Worm (Caenorhabditis elegans) whole organism, L4 larva: ENCODE measurements around the gene cut-4.
A peak's percentile ranks its signal among the peaks of the same experiment; 100 is the strongest.

Source experiments
- F10B5.3 ChIP-seq: sonication (generic microtip); optimal IDR thresholded peaks from 2 replicates; lab custom pipeline; 2016; ENCODE audit warnings: mild to moderate bottlenecking, missing genetic modification characterization, missing compliant biosample characterization
- F37D6.2 ChIP-seq: sonication (generic microtip); optimal IDR thresholded peaks from 2 replicates; lab custom pipeline; 2016; ENCODE audit warnings: mild to moderate bottlenecking, missing genetic modification characterization, missing compliant biosample characterization
- F49E8.2 ChIP-seq: sonication (generic microtip); optimal IDR thresholded peaks from 2 replicates; lab custom pipeline; 2016; ENCODE audit warnings: missing compliant biosample characterization, mild to moderate bottlenecking, missing genetic modification characterization, borderline replicate concordance
- T20F7.1 ChIP-seq: fragments of 200-800 bp; sonication (Bioruptor generic); optimal IDR thresholded peaks from 2 replicates; lab custom pipeline; 2018; ENCODE audit warnings: mild to moderate bottlenecking, missing genetic modification characterization, missing compliant biosample characterization
- Y105C5A.15 ChIP-seq: fragments of 200-800 bp; sonication (Bioruptor generic); IDR thresholded peaks from 2 replicates; pipeline ENCODE4 v1.3.6; 2022; ENCODE audit warnings: missing genetic modification characterization, missing compliant biosample characterization
- Y5F2A.4 ChIP-seq: fragments of 200-800 bp; sonication (Bioruptor generic); optimal IDR thresholded peaks from 2 replicates; lab custom pipeline; 2018; ENCODE audit warnings: mild to moderate bottlenecking, missing genetic modification characterization, missing compliant biosample characterization
- ZK337.2 ChIP-seq: fragments of 200-800 bp; sonication (Bioruptor generic); IDR thresholded peaks from 2 replicates; pipeline ENCODE4 v1.3.6; 2022; ENCODE audit warnings: missing genetic modification reagents, missing genetic modification characterization, missing compliant biosample characterization
- ZK546.5 ChIP-seq, 2 experiments: sonication (generic microtip); optimal IDR thresholded peaks; 2 replicates each; lab custom pipeline; 2017; ENCODE audit warnings: missing biosample characterization in 2 of 2, missing genetic modification characterization in 2 of 2
- ama-1 ChIP-seq: fragments of 150-350 bp; optimal IDR thresholded peaks from 2 replicates; lab custom pipeline; 2014; ENCODE audit warnings: inconsistent platforms, mixed read lengths
- arid-1 ChIP-seq: fragments of 200-800 bp; sonication (Bioruptor generic); conservative IDR thresholded peaks from 2 replicates; pipeline ENCODE4 v1.3.6; 2022; ENCODE audit warnings: missing genetic modification reagents, missing genetic modification characterization, missing compliant biosample characterization
- attf-4 ChIP-seq: sonication (generic microtip); optimal IDR thresholded peaks from 3 replicates; lab custom pipeline; 2017; ENCODE audit warnings: missing biosample characterization, missing genetic modification characterization
- ceh-32 ChIP-seq: sonication (generic microtip); optimal IDR thresholded peaks from 2 replicates; lab custom pipeline; 2016; ENCODE audit warnings: mild to moderate bottlenecking, missing genetic modification characterization, missing compliant biosample characterization; ENCODE audit not compliant: poor library complexity
- ceh-62 ChIP-seq: sonication (generic microtip); optimal IDR thresholded peaks from 2 replicates; lab custom pipeline; 2017; ENCODE audit warnings: missing biosample characterization, missing genetic modification characterization
- ceh-82 ChIP-seq: sonication (generic microtip); optimal IDR thresholded peaks from 2 replicates; lab custom pipeline; 2017; ENCODE audit warnings: missing biosample characterization, missing genetic modification characterization
- daf-8 ChIP-seq: fragments of 200-800 bp; sonication (Bioruptor generic); IDR thresholded peaks from 2 replicates; pipeline ENCODE4 v1.3.6; 2022; ENCODE audit warnings: missing genetic modification characterization, missing compliant biosample characterization
- dmd-6 ChIP-seq: fragments of 200-800 bp; sonication (Bioruptor generic); IDR thresholded peaks from 2 replicates; pipeline ENCODE4 v1.3.6; 2022; ENCODE audit warnings: missing genetic modification reagents, missing genetic modification characterization, missing compliant biosample characterization
- dpl-1 ChIP-seq: fragments of 150-350 bp; optimal IDR thresholded peaks from 2 replicates; lab custom pipeline; 2014; ENCODE audit warnings: missing biosample characterization, missing genetic modification reagents, missing genetic modification characterization
- dve-1 ChIP-seq: sonication (generic microtip); optimal IDR thresholded peaks from 2 replicates; lab custom pipeline; 2017; ENCODE audit warnings: antibody characterized with exemption, mild to moderate bottlenecking, missing genetic modification characterization, missing compliant biosample characterization; ENCODE audit not compliant: insufficient read depth
- hif-1 ChIP-seq, 2 experiments: sonication (generic microtip); optimal IDR thresholded peaks; 2 replicates each; lab custom pipeline; 2016 to 2017; ENCODE audit warnings: missing compliant biosample characterization in 2 of 2, missing genetic modification characterization in 2 of 2, missing genetic modification reagents in 2 of 2, missing genotype in 2 of 2, mild to moderate bottlenecking in 1 of 2
- hlh-11 ChIP-seq: fragments of 200-800 bp; sonication (Bioruptor generic); optimal IDR thresholded peaks from 2 replicates; lab custom pipeline; 2018; ENCODE audit warnings: mild to moderate bottlenecking, missing genetic modification characterization, missing compliant biosample characterization
- hlh-30 ChIP-seq: sonication (generic microtip); optimal IDR thresholded peaks from 2 replicates; lab custom pipeline; 2017; ENCODE audit warnings: antibody characterized with exemption, mild to moderate bottlenecking, missing genetic modification characterization, missing compliant biosample characterization; ENCODE audit not compliant: insufficient read depth
- hmg-1.1 ChIP-seq: fragments of 200-800 bp; sonication (Bioruptor generic); IDR thresholded peaks from 2 replicates; pipeline ENCODE4 v1.3.6; 2022; ENCODE audit warnings: missing genetic modification reagents, missing genetic modification characterization, missing compliant biosample characterization
- lin-13 ChIP-seq: fragments of 150-350 bp; optimal IDR thresholded peaks from 2 replicates; lab custom pipeline; 2014; ENCODE audit warnings: missing biosample characterization, missing genetic modification reagents, missing genetic modification characterization
- lsy-2 ChIP-seq, 2 experiments: fragments of 150-350 bp in 1 of 2; sonication (generic microtip) in 1 of 2; optimal IDR thresholded peaks; 2 replicates each; lab custom pipeline; 2014 to 2017; ENCODE audit warnings: missing biosample characterization in 2 of 2, missing genetic modification characterization in 2 of 2
- madf-9 ChIP-seq: fragments of 200-800 bp; sonication (Bioruptor generic); conservative IDR thresholded peaks from 2 replicates; pipeline ENCODE4 v1.3.6; 2022; ENCODE audit warnings: missing genetic modification reagents, missing genetic modification characterization, missing compliant biosample characterization
- mes-2 ChIP-seq: sonication (generic microtip); optimal IDR thresholded peaks from 2 replicates; lab custom pipeline; 2016; ENCODE audit warnings: missing genotype, mild to moderate bottlenecking, missing genetic modification characterization, missing compliant biosample characterization; ENCODE audit not compliant: poor library complexity, severe bottlenecking
- nhr-10 ChIP-seq: fragments of 150-350 bp; optimal IDR thresholded peaks from 2 replicates; lab custom pipeline; 2014; ENCODE audit warnings: missing biosample characterization, missing genetic modification characterization
- nhr-102 ChIP-seq: sonication (generic microtip); optimal IDR thresholded peaks from 2 replicates; lab custom pipeline; 2016; ENCODE audit warnings: mild to moderate bottlenecking, missing genetic modification characterization, moderate library complexity, missing compliant biosample characterization
- nhr-111 ChIP-seq: fragments of 200-800 bp; sonication (Bioruptor generic); optimal IDR thresholded peaks from 2 replicates; lab custom pipeline; 2018; ENCODE audit warnings: mild to moderate bottlenecking, missing genetic modification characterization, missing compliant biosample characterization
- nhr-25 ChIP-seq: sonication (generic microtip); optimal IDR thresholded peaks from 2 replicates; lab custom pipeline; 2017; ENCODE audit warnings: missing genetic modification characterization, mild to moderate bottlenecking, missing compliant biosample characterization, antibody characterized with exemption, moderate library complexity, borderline replicate concordance; ENCODE audit not compliant: insufficient read depth
- nhr-48 ChIP-seq: sonication (generic microtip); optimal IDR thresholded peaks from 2 replicates; lab custom pipeline; 2016; ENCODE audit warnings: mild to moderate bottlenecking, missing genetic modification characterization, missing compliant biosample characterization
- nhr-6 ChIP-seq: fragments of 150-350 bp; optimal IDR thresholded peaks from 2 replicates; lab custom pipeline; 2014; ENCODE audit warnings: missing biosample characterization, missing genetic modification characterization
- nhr-77 ChIP-seq: fragments of 150-350 bp; optimal IDR thresholded peaks from 2 replicates; lab custom pipeline; 2014; ENCODE audit warnings: missing biosample characterization, missing genetic modification characterization
- php-3 ChIP-seq: fragments of 200-800 bp; sonication (Bioruptor generic); IDR thresholded peaks from 2 replicates; pipeline ENCODE4 v1.3.6; 2022; ENCODE audit warnings: missing genetic modification reagents, missing genetic modification characterization, missing compliant biosample characterization
- rbr-2 ChIP-seq: sonication (generic microtip); optimal IDR thresholded peaks from 2 replicates; lab custom pipeline; 2016; ENCODE audit warnings: missing genotype, missing genetic modification characterization, missing compliant biosample characterization
- set-16 ChIP-seq: fragments of 200-800 bp; sonication (Bioruptor generic); IDR thresholded peaks from 2 replicates; pipeline ENCODE4 v1.3.6; 2022; ENCODE audit warnings: missing genetic modification reagents, missing genetic modification characterization, missing compliant biosample characterization
- snpc-1.2 ChIP-seq: fragments of 200-800 bp; sonication (Bioruptor generic); IDR thresholded peaks from 2 replicates; pipeline ENCODE4 v1.3.6; 2022; ENCODE audit warnings: missing genetic modification reagents, missing genetic modification characterization, missing compliant biosample characterization
- snpc-4 ChIP-seq: fragments of 150-350 bp; optimal IDR thresholded peaks from 2 replicates; lab custom pipeline; 2014; ENCODE audit warnings: missing biosample characterization, missing genetic modification characterization
- spr-3 ChIP-seq: fragments of 200-800 bp; sonication (Bioruptor generic); optimal IDR thresholded peaks from 2 replicates; lab custom pipeline; 2018; ENCODE audit warnings: mild to moderate bottlenecking, missing genetic modification characterization, missing compliant biosample characterization
- unc-130 ChIP-seq: sonication (generic microtip); optimal IDR thresholded peaks from 2 replicates; lab custom pipeline; 2016; ENCODE audit warnings: missing genetic modification reagents, missing genetic modification characterization, missing compliant biosample characterization
- unc-62 ChIP-seq, 3 experiments: fragments of 150-350 bp in 1 of 3; sonication (generic microtip); optimal IDR thresholded peaks in 2 of 3; peaks in 1 of 3; 1 replicate in 1 of 3; 2 replicates in 2 of 3; lab custom pipeline; 2014 to 2017; ENCODE audit warnings: missing biosample characterization in 3 of 3, missing genetic modification characterization in 3 of 3, missing genetic modification reagents in 3 of 3, missing genotype in 1 of 3
- vab-7 ChIP-seq: fragments of 200-800 bp; sonication (Bioruptor generic); IDR thresholded peaks from 2 replicates; pipeline ENCODE4 v1.3.6; 2022; ENCODE audit warnings: missing genetic modification reagents, missing genetic modification characterization, missing compliant biosample characterization
- zfp-3 ChIP-seq: fragments of 200-800 bp; sonication (Bioruptor generic); conservative IDR thresholded peaks from 2 replicates; pipeline ENCODE4 v1.3.6; 2022; ENCODE audit warnings: missing genetic modification reagents, missing genetic modification characterization, missing compliant biosample characterization
- zip-2 ChIP-seq: fragments of 150-350 bp; optimal IDR thresholded peaks from 2 replicates; lab custom pipeline; 2014; ENCODE audit warnings: missing biosample characterization, missing genetic modification characterization
- ztf-11 ChIP-seq: fragments of 150-350 bp; optimal IDR thresholded peaks from 2 replicates; lab custom pipeline; 2014; ENCODE audit warnings: missing biosample characterization, missing genetic modification characterization

The cut-4 gene

ce11 chrII:10393282-10394179 lies 42.4 kb upstream of the cut-4 start, which contains the start of gene gpd-1 (continued):
- TF ChIP-seq nhr-111 (GFP tag; lab: Kevin White, UChicago) (no peak), ceh-62 (tag; lab: Kevin White, UChicago) (no peak), php-3 (GFP tag; lab: Robert Waterston, UW) (0 out of 2 replicates have a peak, but pooled peaks have one; percentile 13), spr-3 (GFP tag; lab: Kevin White, UChicago) (peak; percentile 19), nhr-48 (tag; lab: Kevin White, UChicago) (peak; percentile 32), F37D6.2 (tag; lab: Kevin White, UChicago) (no peak), ztf-11 (no peak), mes-2 (tag; lab: Kevin White, UChicago) (peak; percentile 6), lsy-2 (tag; optimal IDR thresholded peaks at IDR 0.05; lab: Kevin White, UChicago) (no peak), ama-1 (lab: Kevin White, UChicago) (peak; percentile 74), ZK337.2 (GFP tag; lab: Robert Waterston, UW) (no peak), Y105C5A.15 (GFP tag; lab: Robert Waterston, UW) (no peak), hmg-1.1 (GFP tag; lab: Robert Waterston, UW) (no peak), dmd-6 (no peak), nhr-25 (tag; lab: Kevin White, UChicago) (no peak), nhr-102 (peak; percentile 45), set-16 (GFP tag; lab: Robert Waterston, UW) (no peak), hlh-30 (tag; lab: Kevin White, UChicago) (no peak), zfp-3 (GFP tag; lab: Robert Waterston, UW) (peak; percentile 57; the same call in 1 of the 2 replicates), daf-8 (GFP tag; lab: Robert Waterston, UW) (no peak), ZK546.5 (tag; optimal IDR thresholded peaks at IDR 0.05; lab: Kevin White, UChicago) (no peak), F49E8.2 (no peak)

- peak; percentile 78 for TF ChIP-seq unc-130 (GFP tag; lab: Kevin White, UChicago)
- TF ChIP-seq lin-13 (GFP tag; lab: Kevin White, UChicago), result no peak
- TF ChIP-seq madf-9, result no peak
- no peak for TF ChIP-seq zip-2 (tag; lab: Kevin White, UChicago)
- TF ChIP-seq dve-1 (tag; lab: Kevin White, UChicago), result peak; percentile 67
- TF ChIP-seq arid-1 (GFP tag; lab: Robert Waterston, UW), result 0 out of 2 replicates have a peak, but pooled peaks have one; percentile 13
- no peak for TF ChIP-seq nhr-77 (tag; lab: Kevin White, UChicago)
- no peak for TF ChIP-seq Y5F2A.4 (GFP tag; lab: Kevin White, UChicago)
- peak; percentile 8 for TF ChIP-seq rbr-2 (tag; lab: Kevin White, UChicago)
- no peak for TF ChIP-seq ceh-82
- 0 out of 2 replicates have a peak, but pooled peaks have one; percentile 54 for TF ChIP-seq ZK337.2 (GFP tag; lab: Robert Waterston, UW)
- TF ChIP-seq mes-2 (tag; lab: Kevin White, UChicago), result peak; percentile 97
- TF ChIP-seq nhr-6 (tag; lab: Kevin White, UChicago), result peak; percentile 64
- TF ChIP-seq hlh-30 (tag; lab: Kevin White, UChicago), result peak; percentile 28
- TF ChIP-seq ceh-32 (tag; lab: Kevin White, UChicago), result no peak
- peak; percentile 69 for TF ChIP-seq dpl-1 (GFP tag; lab: Kevin White, UChicago)
- peak in 1 of 2 experiments; percentile 83 for TF ChIP-seq hif-1 (tag; optimal IDR thresholded peaks at IDR 0.05; lab: Kevin White, UChicago)
- TF ChIP-seq dmd-6, result peak; percentile 23; the same call in 1 of the 2 replicates
- peak in 1 of 2 experiments; percentile 86 for TF ChIP-seq lsy-2 (tag; optimal IDR thresholded peaks at IDR 0.05; lab: Kevin White, UChicago)
- TF ChIP-seq snpc-1.2, result peak; percentile 39; the same call in 1 of the 2 replicates
- peak in 1 of 2 experiments; percentile 25 for TF ChIP-seq unc-62 (GFP tag; optimal IDR thresholded peaks at IDR 0.05 in 1 of 2; lab: Kevin White, UChicago)
- TF ChIP-seq unc-62 (tag; optimal IDR thresholded peaks at IDR 0.05; lab: Kevin White, UChicago), result no peak
- TF ChIP-seq vab-7 (GFP tag; lab: Robert Waterston, UW), result no peak
- no peak for TF ChIP-seq F10B5.3 (tag; lab: Kevin White, UChicago)
- peak; percentile 66 for TF ChIP-seq T20F7.1
- TF ChIP-seq attf-4 (tag; lab: Kevin White, UChicago), result no peak
- TF ChIP-seq nhr-10 (tag; lab: Kevin White, UChicago), result no peak
- TF ChIP-seq snpc-4 (tag; lab: Kevin White, UChicago), result no peak
- peak; percentile 13 for TF ChIP-seq hlh-11
Measured at ce11 chrII:10395303-10395757, 40.6 kb upstream of the cut-4 start, which contains the start of gene T09F3.4. Gene T09F3.4 (plus strand): TSS chrII:10395707.
